Fruit fly (Drosophila melanogaster): ENCODE results near the gene CG12713.

Gene CG12713

DNA sequence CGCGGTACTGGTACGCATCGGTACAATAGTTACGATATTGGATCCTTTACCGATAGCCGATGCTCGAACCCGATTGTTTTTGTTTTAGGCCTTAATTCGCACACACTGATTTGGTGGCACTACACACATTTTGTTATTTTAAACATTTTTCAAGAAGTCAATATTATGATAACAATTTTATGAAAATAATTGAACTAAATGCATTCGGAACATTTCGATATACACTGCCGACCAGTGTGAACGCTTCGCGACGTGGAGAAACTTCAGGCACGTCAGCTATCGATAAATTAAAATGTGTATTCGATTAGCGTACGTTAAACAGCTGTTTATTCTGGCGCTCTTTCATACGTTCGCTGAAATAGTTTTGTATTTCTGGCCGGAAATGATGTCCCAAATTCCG, at the start of gene CG12713 (continued):
- TF ChIP-seq CG9727 (GFP tag; optimal IDR thresholded peaks at IDR 0.05) (peak; percentile 5), Drgx (GFP tag; IDR thresholded peaks at IDR 0.05) (no peak), CG16815 (GFP tag; optimal IDR thresholded peaks at IDR 0.05) (no peak), pum (GFP tag; optimal IDR thresholded peaks at IDR 0.05) (no peak), CG32772 (GFP tag; IDR thresholded peaks at IDR 0.05) (no peak), eyg (GFP tag; optimal IDR thresholded peaks at IDR 0.05) (no peak), sr (GFP tag; IDR thresholded peaks at IDR 0.05) (no peak), pzg (GFP tag; optimal IDR thresholded peaks at IDR 0.05) (peak; percentile 89), CG10267 (tag; optimal IDR thresholded peaks at IDR 0.05) (peak; percentile 45), cg (GFP tag; optimal IDR thresholded peaks at IDR 0.05) (no peak), CG17802 (tag; optimal IDR thresholded peaks at IDR 0.05) (peak; percentile 93), otp (GFP tag; IDR thresholded peaks at IDR 0.05) (no peak), Atf3 (GFP tag; optimal IDR thresholded peaks at IDR 0.05) (no peak), Bgb (GFP tag; IDR thresholded peaks at IDR 0.05; ENCODE audit: partially characterized antibody) (peak; percentile 88), inv (GFP tag; IDR thresholded peaks at IDR 0.05; ENCODE audit: partially characterized antibody) (peak; percentile 64), CG3838 (GFP tag; optimal IDR thresholded peaks at IDR 0.05) (no peak), CG42726 (GFP tag; IDR thresholded peaks at IDR 0.05; ENCODE audit: partially characterized antibody) (peak; percentile 65; the same call in 1 of the 2 replicates), CG9932 (GFP tag; IDR thresholded peaks at IDR 0.05) (no peak), CG7839 (tag; optimal IDR thresholded peaks at IDR 0.05) (no peak), dysf (GFP tag; IDR thresholded peaks at IDR 0.05) (no peak), hth (optimal IDR thresholded peaks at IDR 0.05) (no peak), CG16779 (GFP tag; IDR thresholded peaks at IDR 0.05) (no peak), Doc2 (GFP tag; IDR thresholded peaks at IDR 0.05) (no peak), PHDP (tag; optimal IDR thresholded peaks at IDR 0.05) (peak; percentile 5), CG7556 (GFP tag; optimal IDR thresholded peaks at IDR 0.05) (no peak), nau (GFP tag; optimal IDR thresholded peaks at IDR 0.05) (no peak), Trl (optimal IDR thresholded peaks at IDR 0.05) (no peak), Trl (GFP tag; optimal IDR thresholded peaks at IDR 0.05) (no peak), bbx (GFP tag; IDR thresholded peaks at IDR 0.05; ENCODE audit: partially characterized antibody) (peak; percentile 84), Lhr (GFP tag; optimal IDR thresholded peaks at IDR 0.05) (peak; percentile 53), gce (GFP tag; IDR thresholded peaks at IDR 0.05) (no peak), caup (GFP tag; optimal IDR thresholded peaks at IDR 0.05; ENCODE audit: severe bottlenecking) (no peak), Taf1 (GFP tag; IDR thresholded peaks at IDR 0.05) (no peak), kay (GFP tag; optimal IDR thresholded peaks at IDR 0.05) (no peak), bowl (GFP tag; IDR thresholded peaks at IDR 0.05) (no peak), CG2678 (tag; optimal IDR thresholded peaks at IDR 0.05) (no peak), D (optimal IDR thresholded peaks at IDR 0.05) (no peak), D (GFP tag; optimal IDR thresholded peaks at IDR 0.05) (no peak), CG4282 (GFP tag; optimal IDR thresholded peaks at IDR 0.05) (no peak), CG1233 (GFP tag; optimal IDR thresholded peaks at IDR 0.05) (no peak), wor (GFP tag; IDR thresholded peaks at IDR 0.05) (no peak), CG34422 (GFP tag; IDR thresholded peaks at IDR 0.05) (no peak), CG18764 (GFP tag; optimal IDR thresholded peaks at IDR 0.05) (no peak), CG9215 (GFP tag; IDR thresholded peaks at IDR 0.05) (no peak), Dek (tag; optimal IDR thresholded peaks at IDR 0.05) (no peak), CG10959 (GFP tag; IDR thresholded peaks at IDR 0.05) (no peak), CHES-1-like (GFP tag; optimal IDR thresholded peaks at IDR 0.05) (peak; percentile 11), lilli (GFP tag; optimal IDR thresholded peaks at IDR 0.05) (peak; percentile 24), ab (GFP tag; optimal IDR thresholded peaks at IDR 0.05) (no peak), stwl (tag; optimal IDR thresholded peaks at IDR 0.05) (peak; percentile 84), CG14050 (GFP tag; IDR thresholded peaks at IDR 0.05) (no peak), CG8089 (GFP tag; optimal IDR thresholded peaks at IDR 0.05) (peak; percentile 14), zen (tag; optimal IDR thresholded peaks at IDR 0.05) (peak; percentile 60)

Data from whole organism, embryonic.